Worm (Caenorhabditis elegans) whole organism, L1 larva: ENCODE measurements around the gene Y110A2AL.9.

Experiments
- aha-1 ChIP-seq: fragments of 150-350 bp; optimal IDR thresholded peaks from 2 replicates; lab custom pipeline; 2014; ENCODE audit warnings: missing biosample characterization, missing genetic modification characterization
- alr-1 ChIP-seq: fragments of 200-800 bp; sonication (Bioruptor generic); optimal IDR thresholded peaks from 2 replicates; lab custom pipeline; 2018; ENCODE audit warnings: borderline replicate concordance, mild to moderate bottlenecking, missing genetic modification characterization, missing compliant biosample characterization
- aly-2 ChIP-seq: fragments of 150-350 bp; optimal IDR thresholded peaks from 2 replicates; lab custom pipeline; 2014; ENCODE audit warnings: missing biosample characterization, missing genetic modification characterization
- ama-1 ChIP-seq: fragments of 150-350 bp; optimal IDR thresholded peaks from 2 replicates; lab custom pipeline; 2014
- ceh-63 ChIP-seq: fragments of 200-800 bp; sonication (Bioruptor generic); optimal IDR thresholded peaks from 2 replicates; lab custom pipeline; 2018; ENCODE audit warnings: mild to moderate bottlenecking, missing genetic modification characterization, missing compliant biosample characterization
- ceh-8 ChIP-seq: fragments of 200-800 bp; sonication (Bioruptor generic); optimal IDR thresholded peaks from 2 replicates; lab custom pipeline; 2018; ENCODE audit warnings: mild to moderate bottlenecking, missing genetic modification characterization, moderate library complexity, missing compliant biosample characterization
- ceh-82 ChIP-seq, 3 experiments: fragments of 150-350 bp in 1 of 3; sonication (generic microtip) in 2 of 3; optimal IDR thresholded peaks; 2 replicates each; lab custom pipeline; 2014 to 2017; ENCODE audit warnings: missing biosample characterization in 3 of 3, missing genetic modification characterization in 3 of 3
- ceh-88 ChIP-seq: fragments of 200-800 bp; sonication (Bioruptor generic); IDR thresholded peaks from 2 replicates; pipeline ENCODE4 v1.3.6; 2022; ENCODE audit warnings: missing genetic modification characterization, missing compliant biosample characterization
- ceh-90 ChIP-seq: sonication (generic microtip); optimal IDR thresholded peaks from 2 replicates; lab custom pipeline; 2016; ENCODE audit warnings: missing genetic modification characterization, missing compliant biosample characterization
- ces-1 ChIP-seq: fragments of 150-350 bp; optimal IDR thresholded peaks from 2 replicates; lab custom pipeline; 2014; ENCODE audit warnings: missing biosample characterization, missing genetic modification reagents, missing genetic modification characterization
- dpl-1 ChIP-seq, 3 experiments: fragments of 150-350 bp in 2 of 3; sonication (generic microtip) in 1 of 3; optimal IDR thresholded peaks; 2 replicates each; lab custom pipeline; 2014 to 2017; ENCODE audit warnings: missing biosample characterization in 3 of 3, missing genetic modification characterization in 3 of 3, missing genetic modification reagents in 3 of 3
- egl-13 ChIP-seq: sonication (generic microtip); optimal IDR thresholded peaks from 2 replicates; lab custom pipeline; 2016; ENCODE audit warnings: missing genotype, missing genetic modification reagents, missing genetic modification characterization, missing compliant biosample characterization
- ets-5 ChIP-seq: fragments of 200-800 bp; sonication (Bioruptor generic); IDR thresholded peaks from 2 replicates; pipeline ENCODE4 v1.3.6; 2022; ENCODE audit warnings: missing genetic modification characterization, missing compliant biosample characterization
- fkh-8 ChIP-seq: sonication (generic microtip); optimal IDR thresholded peaks from 2 replicates; lab custom pipeline; 2016; ENCODE audit warnings: mild to moderate bottlenecking, missing genetic modification characterization, missing compliant biosample characterization
- fos-1 ChIP-seq: fragments of 150-350 bp; optimal IDR thresholded peaks from 2 replicates; lab custom pipeline; 2014; ENCODE audit warnings: missing biosample characterization, missing genetic modification characterization
- grh-1 ChIP-seq: fragments of 200-800 bp; sonication (Bioruptor generic); IDR thresholded peaks from 2 replicates; pipeline ENCODE4 v1.3.6; 2022; ENCODE audit warnings: missing genetic modification reagents, missing genetic modification characterization, missing compliant biosample characterization
- hlh-17 ChIP-seq: fragments of 200-800 bp; sonication (Bioruptor generic); optimal IDR thresholded peaks from 2 replicates; lab custom pipeline; 2018; ENCODE audit warnings: missing genetic modification characterization, mild to moderate bottlenecking, missing compliant biosample characterization, moderate library complexity, borderline replicate concordance
- hlh-4 ChIP-seq: sonication (generic microtip); optimal IDR thresholded peaks from 2 replicates; lab custom pipeline; 2016; ENCODE audit warnings: mild to moderate bottlenecking, missing genetic modification characterization, missing compliant biosample characterization
- lin-13 ChIP-seq: fragments of 150-350 bp; optimal IDR thresholded peaks from 2 replicates; lab custom pipeline; 2014; ENCODE audit warnings: missing biosample characterization, missing genetic modification reagents, missing genetic modification characterization
- lin-14 ChIP-seq: fragments of 200-800 bp; sonication (Bioruptor generic); optimal IDR thresholded peaks from 2 replicates; lab custom pipeline; 2018; ENCODE audit warnings: mild to moderate bottlenecking, missing genetic modification characterization, moderate library complexity, missing compliant biosample characterization
- lin-15B ChIP-seq: fragments of 150-350 bp; sonication (generic microtip); optimal IDR thresholded peaks from 3 replicates; lab custom pipeline; 2014; ENCODE audit warnings: missing biosample characterization, missing genetic modification characterization
- lin-35 ChIP-seq, 2 experiments: fragments of 150-350 bp; optimal IDR thresholded peaks; 2 replicates each; lab custom pipeline; 2014; ENCODE audit warnings: missing biosample characterization in 2 of 2, missing genetic modification characterization in 2 of 2, missing genetic modification reagents in 2 of 2
- lir-3 ChIP-seq: sonication (generic microtip); optimal IDR thresholded peaks from 2 replicates; lab custom pipeline; 2016; ENCODE audit warnings: mild to moderate bottlenecking, missing genetic modification characterization, moderate library complexity, missing compliant biosample characterization; ENCODE audit not compliant: poor library complexity
- lsy-2 ChIP-seq, 2 experiments: fragments of 150-350 bp; optimal IDR thresholded peaks; 2 replicates each; lab custom pipeline; 2014; ENCODE audit warnings: missing biosample characterization in 2 of 2, missing genetic modification characterization in 2 of 2
- mab-9 ChIP-seq: fragments of 200-800 bp; sonication (Bioruptor generic); IDR thresholded peaks from 2 replicates; pipeline ENCODE4 v1.3.6; 2022; ENCODE audit warnings: missing genetic modification reagents, missing genetic modification characterization, missing compliant biosample characterization
- mdl-1 ChIP-seq, 2 experiments: fragments of 150-350 bp; optimal IDR thresholded peaks; 2 replicates each; lab custom pipeline; 2014 to 2017; ENCODE audit warnings: missing biosample characterization in 2 of 2, missing genetic modification characterization in 2 of 2, inconsistent platforms in 1 of 2
- nhr-11 ChIP-seq: fragments of 150-350 bp; optimal IDR thresholded peaks from 2 replicates; lab custom pipeline; 2014; ENCODE audit warnings: missing biosample characterization, missing genetic modification characterization
- nhr-237 ChIP-seq: fragments of 150-350 bp; optimal IDR thresholded peaks from 2 replicates; lab custom pipeline; 2014; ENCODE audit warnings: missing biosample characterization, missing genetic modification characterization
- nhr-47 ChIP-seq: sonication (generic microtip); optimal IDR thresholded peaks from 2 replicates; lab custom pipeline; 2016; ENCODE audit warnings: mild to moderate bottlenecking, missing genetic modification characterization, moderate library complexity, missing compliant biosample characterization
- nhr-90 ChIP-seq: sonication (generic microtip); optimal IDR thresholded peaks from 2 replicates; lab custom pipeline; 2016; ENCODE audit warnings: mild to moderate bottlenecking, missing genetic modification characterization, missing compliant biosample characterization; ENCODE audit not compliant: poor library complexity
- rnt-1 ChIP-seq: sonication (generic microtip); optimal IDR thresholded peaks from 2 replicates; lab custom pipeline; 2016; ENCODE audit warnings: mild to moderate bottlenecking, missing genetic modification characterization, moderate library complexity, missing compliant biosample characterization
- skn-1 ChIP-seq: fragments of 150-350 bp; optimal IDR thresholded peaks from 2 replicates; lab custom pipeline; 2014; ENCODE audit warnings: missing biosample characterization, missing genetic modification characterization
- tbx-2 ChIP-seq: sonication (generic microtip); optimal IDR thresholded peaks from 2 replicates; lab custom pipeline; 2016; ENCODE audit warnings: missing genetic modification characterization, missing compliant biosample characterization
- tlp-1 ChIP-seq: fragments of 150-350 bp; optimal IDR thresholded peaks from 2 replicates; lab custom pipeline; 2014; ENCODE audit warnings: missing biosample characterization, missing genetic modification characterization
- unc-130 ChIP-seq: fragments of 150-350 bp; optimal IDR thresholded peaks from 2 replicates; lab custom pipeline; 2017; ENCODE audit warnings: missing biosample characterization, missing genetic modification characterization, inconsistent platforms
- unc-30 ChIP-seq: sonication (generic microtip); optimal IDR thresholded peaks from 2 replicates; lab custom pipeline; 2017; ENCODE audit warnings: missing biosample characterization, missing genetic modification characterization
- unc-62 ChIP-seq: fragments of 150-350 bp; optimal IDR thresholded peaks from 2 replicates; lab custom pipeline; 2014; ENCODE audit warnings: missing biosample characterization, missing genetic modification reagents, missing genetic modification characterization
- vab-15 ChIP-seq: sonication (generic microtip); optimal IDR thresholded peaks from 2 replicates; lab custom pipeline; 2017; ENCODE audit warnings: missing genotype, mild to moderate bottlenecking, missing genetic modification characterization, missing compliant biosample characterization
- xbp-1 ChIP-seq: sonication (generic microtip); optimal IDR thresholded peaks from 2 replicates; lab custom pipeline; 2016; ENCODE audit warnings: missing genetic modification characterization, missing compliant biosample characterization
- zip-4 ChIP-seq: fragments of 200-800 bp; sonication (Bioruptor generic); optimal IDR thresholded peaks from 2 replicates; lab custom pipeline; 2018; ENCODE audit warnings: mild to moderate bottlenecking, missing genetic modification characterization, moderate library complexity, missing compliant biosample characterization

The Y110A2AL.9 gene

DNA sequence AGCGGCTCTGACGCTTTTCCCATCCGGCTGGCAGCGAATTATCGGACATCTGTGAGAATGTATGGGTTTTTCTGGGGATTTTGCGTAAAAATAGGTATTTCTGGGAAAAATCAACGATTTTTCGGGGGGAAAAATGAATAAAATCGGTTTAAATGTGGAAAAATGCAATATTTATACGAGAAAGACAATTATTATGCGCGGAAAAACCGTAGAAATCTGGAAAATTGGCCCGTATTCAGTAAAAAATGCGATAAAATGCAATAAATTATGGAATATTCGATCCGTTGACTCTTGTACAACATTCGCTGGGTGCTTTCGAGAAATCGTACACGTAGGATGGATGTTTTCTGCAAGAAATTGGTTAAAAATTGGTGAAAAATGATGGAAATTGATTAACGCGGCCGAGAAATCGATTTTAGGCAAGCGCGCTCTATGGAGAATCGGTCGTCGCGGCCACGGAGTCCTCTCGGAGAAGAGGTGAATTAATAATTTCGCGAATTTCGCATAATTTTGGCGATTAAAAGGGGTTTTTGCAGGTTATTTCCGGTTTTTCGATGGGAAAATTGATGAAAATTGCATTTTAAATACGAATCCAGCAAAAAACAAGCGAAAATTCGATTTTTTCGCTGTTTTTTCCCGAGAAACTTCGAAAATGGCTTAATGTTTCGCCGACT, 22.7 kb upstream of the Y110A2AL.9 start, which contains the start of gene pinn-1 (continued):
- peak; percentile 97 for TF ChIP-seq vab-15
- peak; percentile 78 to 84 (median 83) for TF ChIP-seq dpl-1 (GFP tag; optimal IDR thresholded peaks at IDR 0.05; lab: Kevin White, UChicago)
- TF ChIP-seq ceh-8 (GFP tag; lab: Kevin White, UChicago) = peak; percentile 85
- peak in 1 of 2 experiments; percentile 79 for TF ChIP-seq mdl-1 (tag; optimal IDR thresholded peaks at IDR 0.05; lab: Kevin White, UChicago)
- TF ChIP-seq nhr-11 = peak; percentile 11
- TF ChIP-seq xbp-1 (tag; lab: Kevin White, UChicago) = peak; percentile 92
- no peak for TF ChIP-seq ets-5 (GFP tag; lab: Robert Waterston, UW)
- TF ChIP-seq egl-13 (tag; lab: Kevin White, UChicago) = peak; percentile 97
- peak; percentile 90 for TF ChIP-seq grh-1
- TF ChIP-seq ceh-88 (GFP tag; lab: Robert Waterston, UW) = peak; percentile 79
- TF ChIP-seq lin-13 (GFP tag; lab: Kevin White, UChicago) = peak; percentile 91
- TF ChIP-seq lin-14 (GFP tag; lab: Kevin White, UChicago) = peak; percentile 92
- TF ChIP-seq ama-1 (lab: Kevin White, UChicago) = no peak
- TF ChIP-seq unc-130 (tag; lab: Kevin White, UChicago) = peak; percentile 94
- no peak for TF ChIP-seq unc-30
- peak; percentile 61 for TF ChIP-seq aly-2 (tag; lab: Kevin White, UChicago)
- TF ChIP-seq nhr-90 = peak; percentile 98
- peak; percentile 94 for TF ChIP-seq lin-15B
- peak; percentile 100 for TF ChIP-seq rnt-1 (tag; lab: Kevin White, UChicago)
- TF ChIP-seq ceh-90 (tag; lab: Kevin White, UChicago) = peak; percentile 97
- no peak for TF ChIP-seq ces-1 (GFP tag; lab: Kevin White, UChicago)
- TF ChIP-seq mab-9 = peak; percentile 95
- peak; percentile 55 for TF ChIP-seq ceh-63 (GFP tag; lab: Kevin White, UChicago)
- TF ChIP-seq hlh-17 (GFP tag; lab: Kevin White, UChicago) = peak; percentile 96
- peak; percentile 95 for TF ChIP-seq tbx-2
- peak; percentile 96 for TF ChIP-seq fkh-8 (tag; lab: Kevin White, UChicago)
- peak; percentile 84 for TF ChIP-seq skn-1 (tag; lab: Kevin White, UChicago)
- peak; percentile 85 to 87 for TF ChIP-seq lin-35 (GFP tag; optimal IDR thresholded peaks at IDR 0.05; lab: Kevin White, UChicago)
- no peak for TF ChIP-seq hlh-4
- TF ChIP-seq nhr-237 (tag; lab: Kevin White, UChicago) = peak; percentile 53
- no peak for TF ChIP-seq unc-62 (GFP tag; lab: Kevin White, UChicago)
- TF ChIP-seq nhr-47 = peak; percentile 97
- peak; percentile 85 for TF ChIP-seq zip-4 (GFP tag; lab: Kevin White, UChicago)
- peak; percentile 95 to 98 (median 95) for TF ChIP-seq ceh-82 (tag; optimal IDR thresholded peaks at IDR 0.05; lab: Kevin White, UChicago)
- TF ChIP-seq fos-1 (tag; lab: Kevin White, UChicago) = peak; percentile 50
- TF ChIP-seq alr-1 (tag; lab: Kevin White, UChicago) = no peak
- TF ChIP-seq tlp-1 (tag; lab: Kevin White, UChicago) = no peak
- peak; percentile 97 for TF ChIP-seq lir-3 (tag; lab: Kevin White, UChicago)
- TF ChIP-seq lsy-2 (tag; optimal IDR thresholded peaks at IDR 0.05; lab: Kevin White, UChicago) = peak; percentile 90 to 91
- TF ChIP-seq aha-1 (tag; lab: Kevin White, UChicago) = no peak
